Worm (Caenorhabditis elegans) whole organism, L4 larva: Measurements from ENCODE around the gene T01G1.4.
"Not testable (repeated sequence)": the region's sequence is repeated elsewhere in the genome, so short reads cannot be mapped to it uniquely, and the experiment has no call there.

Source experiments
- Y105C5A.15 ChIP-seq: fragments of 200-800 bp; sonication (Bioruptor generic); IDR thresholded peaks from 2 replicates; pipeline ENCODE4 v1.3.6; 2022; ENCODE audit warnings: missing genetic modification characterization, missing compliant biosample characterization
- nhr-28 ChIP-seq: fragments of 150-350 bp; optimal IDR thresholded peaks from 2 replicates; lab custom pipeline; 2014; ENCODE audit warnings: missing biosample characterization, missing genetic modification characterization

ce11 chrIV:11400098-11400497, 38.8 kb upstream of the T01G1.4 start:
- TF ChIP-seq Y105C5A.15 (GFP tag; lab: Robert Waterston, UW): peak; percentile 39; the same call in 1 of the 2 replicates
- not testable (repeated sequence) for TF ChIP-seq nhr-28 (tag; lab: Kevin White, UChicago)
